Worm (Caenorhabditis elegans) whole organism, early embryonic: ENCODE results near the gene K02C4.3.

Experiments
- B0310.2 ChIP-seq: sonication (generic microtip); optimal IDR thresholded peaks from 2 replicates; lab custom pipeline; 2016; ENCODE audit warnings: mild to moderate bottlenecking, missing genetic modification characterization, missing compliant biosample characterization
- F13C5.2 ChIP-seq: sonication (generic microtip); optimal IDR thresholded peaks from 2 replicates; lab custom pipeline; 2017; ENCODE audit warnings: mild to moderate bottlenecking, missing genetic modification characterization, inconsistent platforms, missing compliant biosample characterization
- aly-1 ChIP-seq: sonication (generic microtip); optimal IDR thresholded peaks from 2 replicates; lab custom pipeline; 2016; ENCODE audit warnings: missing genetic modification characterization, missing compliant biosample characterization
- ama-1 ChIP-seq: fragments of 150-350 bp; optimal IDR thresholded peaks from 2 replicates; lab custom pipeline; 2014
- ceh-13 ChIP-seq: fragments of 200-800 bp; sonication (Bioruptor generic); optimal IDR thresholded peaks from 2 replicates; lab custom pipeline; 2018; ENCODE audit warnings: mild to moderate bottlenecking, missing genetic modification characterization, missing compliant biosample characterization
- ceh-36 ChIP-seq: sonication (generic microtip); optimal IDR thresholded peaks from 2 replicates; lab custom pipeline; 2016; ENCODE audit warnings: missing genetic modification characterization, inconsistent platforms, missing compliant biosample characterization
- ets-7 ChIP-seq: sonication (generic microtip); optimal IDR thresholded peaks from 2 replicates; lab custom pipeline; 2016; ENCODE audit warnings: missing genotype, missing genetic modification characterization, missing compliant biosample characterization
- flt-1 ChIP-seq: fragments of 200-800 bp; sonication (Bioruptor generic); IDR thresholded peaks from 2 replicates; pipeline ENCODE4 v1.3.6; 2022; ENCODE audit warnings: missing genetic modification characterization, missing compliant biosample characterization
- hmbx-1 ChIP-seq: sonication (generic microtip); optimal IDR thresholded peaks from 2 replicates; lab custom pipeline; 2016; ENCODE audit warnings: mild to moderate bottlenecking, missing genetic modification characterization, missing compliant biosample characterization
- hmg-4 ChIP-seq: fragments of 200-800 bp; sonication (Bioruptor generic); optimal IDR thresholded peaks from 2 replicates; lab custom pipeline; 2018; ENCODE audit warnings: mild to moderate bottlenecking, missing genetic modification characterization, missing compliant biosample characterization
- hnd-1 ChIP-seq: sonication (generic microtip); optimal IDR thresholded peaks from 2 replicates; lab custom pipeline; 2016; ENCODE audit warnings: missing genetic modification characterization, missing compliant biosample characterization
- pes-1 ChIP-seq: fragments of 200-800 bp; sonication (Bioruptor generic); IDR thresholded peaks from 2 replicates; pipeline ENCODE4 v1.3.6; 2022; ENCODE audit warnings: missing genetic modification reagents, missing genetic modification characterization, missing compliant biosample characterization
- scrt-1 ChIP-seq: fragments of 200-800 bp; sonication (Bioruptor generic); IDR thresholded peaks from 2 replicates; pipeline ENCODE4 v1.3.6; 2022; ENCODE audit warnings: missing genetic modification characterization, missing compliant biosample characterization
- sea-1 ChIP-seq: fragments of 200-800 bp; sonication (Bioruptor generic); conservative IDR thresholded peaks from 2 replicates; pipeline ENCODE4 v1.3.6; 2022; ENCODE audit warnings: missing genetic modification characterization, missing compliant biosample characterization
- tbx-11 ChIP-seq: fragments of 200-800 bp; sonication (Bioruptor generic); IDR thresholded peaks from 2 replicates; pipeline ENCODE4 v1.3.6; 2022; ENCODE audit warnings: missing genetic modification characterization, missing compliant biosample characterization
- tbx-37 ChIP-seq: fragments of 200-800 bp; sonication (Bioruptor generic); conservative IDR thresholded peaks from 2 replicates; pipeline ENCODE4 v1.3.6; 2022; ENCODE audit warnings: missing genetic modification reagents, missing genetic modification characterization, missing compliant biosample characterization
- tra-4 ChIP-seq: sonication (generic microtip); optimal IDR thresholded peaks from 2 replicates; lab custom pipeline; 2017; ENCODE audit warnings: missing genetic modification characterization, missing compliant biosample characterization

K02C4.3 gene

ce11 chrII:8092537-8092936 lies 5.9 kb upstream of the K02C4.3 start, which contains the start of gene ltd-1:
TSS of gene ltd-1 (minus strand) at chrII:8092754.
- TF ChIP-seq hmbx-1 (tag; lab: Kevin White, UChicago) (no peak), ets-7 (tag; lab: Kevin White, UChicago) (no peak), sea-1 (no peak), B0310.2 (tag; lab: Kevin White, UChicago) (no peak)

ce11 chrII:8091528-8091927 lies 4.9 kb upstream of the K02C4.3 start:
- TF ChIP-seq ama-1 (peak; percentile 66), B0310.2 (tag; lab: Kevin White, UChicago) (no peak), tbx-11 (GFP tag; lab: Robert Waterston, UW) (no peak), ceh-13 (no peak), tbx-37 (GFP tag; lab: Robert Waterston, UW) (no peak), hnd-1 (tag; lab: Kevin White, UChicago) (no peak), flt-1 (no peak), hmg-4 (peak; percentile 20), tra-4 (tag; lab: Kevin White, UChicago) (no peak)

ce11 chrII:8078041-8078440 lies 8.6 kb downstream of the K02C4.3 start, which contains the start of gene K02C4.5:
TSS of gene K02C4.5 (plus strand) at chrII:8078435.
- TF ChIP-seq hmbx-1 (tag; lab: Kevin White, UChicago), result no peak
- TF ChIP-seq flt-1, result no peak
- TF ChIP-seq tra-4 (tag; lab: Kevin White, UChicago), result no peak
- TF ChIP-seq B0310.2 (tag; lab: Kevin White, UChicago), result no peak
- TF ChIP-seq scrt-1 (GFP tag; lab: Robert Waterston, UW), result no peak
- TF ChIP-seq ama-1, result no peak
- TF ChIP-seq ets-7 (tag; lab: Kevin White, UChicago), result no peak
- no peak for TF ChIP-seq tbx-37 (GFP tag; lab: Robert Waterston, UW)
- TF ChIP-seq sea-1, result no peak

ce11 chrII:8075324-8075810 lies 11.3 kb downstream of the K02C4.3 start, which contains the start of gene K02C4.2:
TSS of gene K02C4.2 (plus strand) at chrII:8075760.
- TF ChIP-seq ets-7 (tag; lab: Kevin White, UChicago), result no peak
- peak; percentile 59 for TF ChIP-seq ceh-13
- TF ChIP-seq tbx-11 (GFP tag; lab: Robert Waterston, UW), result peak; percentile 75
- peak; percentile 81 for TF ChIP-seq aly-1 (tag; lab: Kevin White, UChicago)
- TF ChIP-seq ceh-36 (tag; lab: Kevin White, UChicago), result peak; percentile 44
- peak; percentile 89 for TF ChIP-seq hmg-4
- peak; percentile 80 for TF ChIP-seq scrt-1 (GFP tag; lab: Robert Waterston, UW)
- TF ChIP-seq tbx-37 (GFP tag; lab: Robert Waterston, UW), result peak; percentile 69
- peak; percentile 81 for TF ChIP-seq sea-1
- TF ChIP-seq flt-1, result peak; percentile 79
- no peak for TF ChIP-seq ama-1
- peak; percentile 51 for TF ChIP-seq hnd-1 (tag; lab: Kevin White, UChicago)
- TF ChIP-seq B0310.2 (tag; lab: Kevin White, UChicago), result peak; percentile 26
- no peak; the same call in 1 of the 2 replicates for TF ChIP-seq pes-1 (GFP tag; lab: Robert Waterston, UW)
- peak; percentile 42 for TF ChIP-seq tra-4 (tag; lab: Kevin White, UChicago)
- peak; percentile 22 for TF ChIP-seq hmbx-1 (tag; lab: Kevin White, UChicago)
- TF ChIP-seq F13C5.2 (tag; lab: Kevin White, UChicago), result peak; percentile 22

ce11 chrII:8074058-8074457 lies 12.6 kb downstream of the K02C4.3 start:
- TF ChIP-seq sea-1, result no peak
- no peak for TF ChIP-seq hnd-1 (tag; lab: Kevin White, UChicago)
- TF ChIP-seq tra-4 (tag; lab: Kevin White, UChicago), result no peak
- no peak for TF ChIP-seq tbx-37 (GFP tag; lab: Robert Waterston, UW)
- TF ChIP-seq hmg-4, result no peak
- TF ChIP-seq B0310.2 (tag; lab: Kevin White, UChicago), result no peak
- TF ChIP-seq F13C5.2 (tag; lab: Kevin White, UChicago), result no peak
- no peak for TF ChIP-seq flt-1
- no peak for TF ChIP-seq ceh-13
- TF ChIP-seq ama-1, result no peak
- TF ChIP-seq hmbx-1 (tag; lab: Kevin White, UChicago), result no peak
- no peak for TF ChIP-seq tbx-11 (GFP tag; lab: Robert Waterston, UW)
- no peak for TF ChIP-seq pes-1 (GFP tag; lab: Robert Waterston, UW)
- no peak for TF ChIP-seq ets-7 (tag; lab: Kevin White, UChicago)
- no peak for TF ChIP-seq scrt-1 (GFP tag; lab: Robert Waterston, UW)
- TF ChIP-seq aly-1 (tag; lab: Kevin White, UChicago), result no peak
- TF ChIP-seq ceh-36 (tag; lab: Kevin White, UChicago), result no peak

ce11 chrII:8073222-8073621 lies 13.4 kb downstream of the K02C4.3 start, which contains the start of gene gpcp-2:
TSS of gene gpcp-2 (minus strand) at chrII:8073374.
- no peak for TF ChIP-seq ceh-13
- no peak for TF ChIP-seq flt-1
- no peak for TF ChIP-seq hmbx-1 (tag; lab: Kevin White, UChicago)
- TF ChIP-seq aly-1 (tag; lab: Kevin White, UChicago), result no peak
- no peak for TF ChIP-seq ama-1
- TF ChIP-seq tbx-11 (GFP tag; lab: Robert Waterston, UW), result no peak
- no peak for TF ChIP-seq F13C5.2 (tag; lab: Kevin White, UChicago)
- no peak for TF ChIP-seq ceh-36 (tag; lab: Kevin White, UChicago)
- TF ChIP-seq pes-1 (GFP tag; lab: Robert Waterston, UW), result no peak
- no peak for TF ChIP-seq tbx-37 (GFP tag; lab: Robert Waterston, UW)
- TF ChIP-seq scrt-1 (GFP tag; lab: Robert Waterston, UW), result no peak
- no peak for TF ChIP-seq sea-1
- TF ChIP-seq ets-7 (tag; lab: Kevin White, UChicago), result no peak
- TF ChIP-seq B0310.2 (tag; lab: Kevin White, UChicago), result no peak
- no peak for TF ChIP-seq hmg-4

ce11 chrII:8071801-8072544 lies 14.7 kb downstream of the K02C4.3 start:
- TF ChIP-seq hmbx-1 (tag; lab: Kevin White, UChicago), result no peak
- no peak for TF ChIP-seq F13C5.2 (tag; lab: Kevin White, UChicago)
- TF ChIP-seq ama-1, result no peak
- no peak for TF ChIP-seq ceh-36 (tag; lab: Kevin White, UChicago)
- no peak for TF ChIP-seq tra-4 (tag; lab: Kevin White, UChicago)
